Fruit fly (Drosophila melanogaster): ENCODE measurements around the gene ine.
A peak's percentile ranks its signal among the peaks of the same experiment; 100 is the strongest.

ine gene

DNA sequence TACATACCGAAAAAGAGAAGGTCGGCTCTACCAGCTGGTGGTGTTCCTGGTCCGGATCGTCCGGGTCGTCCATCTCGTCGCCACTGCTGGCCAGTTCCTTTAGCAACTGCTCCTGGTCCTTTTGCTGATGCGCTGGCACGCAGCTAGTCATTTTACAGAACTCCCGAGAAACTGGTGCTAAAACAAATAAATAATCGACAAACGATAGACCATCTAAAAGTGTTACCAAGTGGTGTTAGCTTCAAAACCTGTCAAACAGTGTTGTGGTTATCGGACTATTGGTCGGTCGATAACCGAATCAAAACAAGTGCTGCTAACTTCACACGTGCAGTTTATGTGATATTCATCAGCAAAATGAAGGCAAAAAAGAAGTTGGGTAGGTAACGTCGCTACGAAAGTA lies 32.4 kb downstream of the ine start, which contains the start of the genes morgue and Elp3 (continued):
- no peak for TF ChIP-seq Aef1 (GFP tag; IDR thresholded peaks at IDR 0.05)
- TF ChIP-seq Xrp1 (GFP tag; IDR thresholded peaks at IDR 0.05) = 0 out of 2 replicates have a peak, but pooled peaks have one; percentile 6
- no peak for TF ChIP-seq CG4854 (GFP tag; optimal IDR thresholded peaks at IDR 0.05)
- no peak for TF ChIP-seq CG18619 (GFP tag; optimal IDR thresholded peaks at IDR 0.05)
- peak; percentile 72 for TF ChIP-seq CG14860 (GFP tag; IDR thresholded peaks at IDR 0.05; ENCODE audit: partially characterized antibody)
- no peak for TF ChIP-seq CG14441 (GFP tag; IDR thresholded peaks at IDR 0.05)
- TF ChIP-seq CG1647 (GFP tag; optimal IDR thresholded peaks at IDR 0.05) = no peak
- no peak for TF ChIP-seq CG2202 (tag; optimal IDR thresholded peaks at IDR 0.05)
- TF ChIP-seq CG7271 (tag; optimal IDR thresholded peaks at IDR 0.05) = no peak
- no peak for TF ChIP-seq Sry-β (GFP tag; optimal IDR thresholded peaks at IDR 0.05)
- no peak for TF ChIP-seq Ssrp (tag; optimal IDR thresholded peaks at IDR 0.05)
- no peak for TF ChIP-seq CG15696 (tag; optimal IDR thresholded peaks at IDR 0.05)
- no peak for TF ChIP-seq otp (GFP tag; IDR thresholded peaks at IDR 0.05)
- no peak for TF ChIP-seq yki (optimal IDR thresholded peaks at IDR 0.05)
- peak; percentile 55 for TF ChIP-seq CG14710 (tag; optimal IDR thresholded peaks at IDR 0.05)
- TF ChIP-seq kay (GFP tag; optimal IDR thresholded peaks at IDR 0.05) = no peak
- no peak for TF ChIP-seq TFAM (GFP tag; optimal IDR thresholded peaks at IDR 0.05)
- TF ChIP-seq stc (GFP tag; IDR thresholded peaks at IDR 0.05) = no peak
- TF ChIP-seq H15 (GFP tag; IDR thresholded peaks at IDR 0.05) = no peak
- TF ChIP-seq gsb-n (tag; optimal IDR thresholded peaks at IDR 0.05) = no peak
- TF ChIP-seq CG3407 (GFP tag; optimal IDR thresholded peaks at IDR 0.05) = no peak
- no peak for TF ChIP-seq CG10209 (GFP tag; optimal IDR thresholded peaks at IDR 0.05)
- no peak for TF ChIP-seq CG13624 (GFP tag; optimal IDR thresholded peaks at IDR 0.05)
- TF ChIP-seq Ada2b (GFP tag; IDR thresholded peaks at IDR 0.05) = no peak
- TF ChIP-seq Hr51 (GFP tag; optimal IDR thresholded peaks at IDR 0.05) = no peak
- no peak for TF ChIP-seq Dad (GFP tag; optimal IDR thresholded peaks at IDR 0.05)
- TF ChIP-seq Gug (GFP tag; IDR thresholded peaks at IDR 0.05) = no peak
- no peak for TF ChIP-seq Dek (tag; optimal IDR thresholded peaks at IDR 0.05)
- peak; percentile 61 for TF ChIP-seq Sry-δ (GFP tag; optimal IDR thresholded peaks at IDR 0.05)
- no peak for TF ChIP-seq fru (optimal IDR thresholded peaks at IDR 0.05)
- TF ChIP-seq chinmo (GFP tag; IDR thresholded peaks at IDR 0.05; ENCODE audit: partially characterized antibody) = 0 out of 4 replicates have a peak, but pooled peaks have one; percentile 61
- no peak for TF ChIP-seq CG3838 (GFP tag; optimal IDR thresholded peaks at IDR 0.05)
- TF ChIP-seq az2 (GFP tag; optimal IDR thresholded peaks at IDR 0.05) = no peak
- TF ChIP-seq CG6272 (GFP tag; IDR thresholded peaks at IDR 0.05) = no peak
- no peak for TF ChIP-seq dpn (GFP tag; optimal IDR thresholded peaks at IDR 0.05)
- TF ChIP-seq cwo (GFP tag; optimal IDR thresholded peaks at IDR 0.05) = peak; percentile 45
- TF ChIP-seq HLH3B (GFP tag; IDR thresholded peaks at IDR 0.05) = no peak
- TF ChIP-seq CG16815 (GFP tag; optimal IDR thresholded peaks at IDR 0.05) = no peak
- TF ChIP-seq CG6254 (GFP tag; optimal IDR thresholded peaks at IDR 0.05) = no peak
- no peak for TF ChIP-seq CG17802 (tag; optimal IDR thresholded peaks at IDR 0.05)
- TF ChIP-seq p53 (GFP tag; optimal IDR thresholded peaks at IDR 0.05) = no peak
- no peak for TF ChIP-seq CG1024 (GFP tag; IDR thresholded peaks at IDR 0.05)
- TF ChIP-seq CG8924 (tag; optimal IDR thresholded peaks at IDR 0.05) = no peak
- TF ChIP-seq sc (optimal IDR thresholded peaks at IDR 0.05) = no peak
- TF ChIP-seq sc (GFP tag; optimal IDR thresholded peaks at IDR 0.05) = no peak
- TF ChIP-seq CG3847 (GFP tag; IDR thresholded peaks at IDR 0.05) = no peak
- TF ChIP-seq CG12299 (tag; optimal IDR thresholded peaks at IDR 0.05) = no peak
- TF ChIP-seq CG2116 (GFP tag; optimal IDR thresholded peaks at IDR 0.05) = peak; percentile 68
- no peak for TF ChIP-seq hkb (optimal IDR thresholded peaks at IDR 0.05)
- 0 out of 2 replicates have a peak, but pooled peaks have one; percentile 22 for TF ChIP-seq hkb (GFP tag; IDR thresholded peaks at IDR 0.05)
- TF ChIP-seq CG15601 (tag; optimal IDR thresholded peaks at IDR 0.05) = no peak
- no peak for TF ChIP-seq Mrtf (GFP tag; IDR thresholded peaks at IDR 0.05)
- TF ChIP-seq CG1529 (GFP tag; optimal IDR thresholded peaks at IDR 0.05) = no peak
